Fruit fly (Drosophila melanogaster) whole organism: Measurements from ENCODE around the gene CG32537.

Source experiments
- CG8478 ChIP-seq: fragments of >200 bp; optimal IDR thresholded peaks from 2 replicates; lab custom pipeline; 2018; ENCODE audit warnings: inconsistent platforms
- Dll ChIP-seq: fragments of >200 bp; optimal IDR thresholded peaks from 2 replicates; lab custom pipeline; 2017
- EcR ChIP-seq, 2 experiments: fragments of >200 bp; optimal IDR thresholded peaks; 2 replicates each; lab custom pipeline; 2017; ENCODE audit warnings: missing biosample characterization in 2 of 2, missing genetic modification characterization in 2 of 2, missing genetic modification reagents in 2 of 2
- pan ChIP-seq: fragments of >200 bp; optimal IDR thresholded peaks from 2 replicates; lab custom pipeline; 2017
- psq ChIP-seq: fragments of >200 bp; optimal IDR thresholded peaks from 2 replicates; lab custom pipeline; 2017
- usp ChIP-seq: fragments of >200 bp; optimal IDR thresholded peaks from 2 replicates; lab custom pipeline; 2017; ENCODE audit warnings: missing biosample characterization, missing genetic modification characterization, mixed read lengths

CG32537 gene

DNA sequence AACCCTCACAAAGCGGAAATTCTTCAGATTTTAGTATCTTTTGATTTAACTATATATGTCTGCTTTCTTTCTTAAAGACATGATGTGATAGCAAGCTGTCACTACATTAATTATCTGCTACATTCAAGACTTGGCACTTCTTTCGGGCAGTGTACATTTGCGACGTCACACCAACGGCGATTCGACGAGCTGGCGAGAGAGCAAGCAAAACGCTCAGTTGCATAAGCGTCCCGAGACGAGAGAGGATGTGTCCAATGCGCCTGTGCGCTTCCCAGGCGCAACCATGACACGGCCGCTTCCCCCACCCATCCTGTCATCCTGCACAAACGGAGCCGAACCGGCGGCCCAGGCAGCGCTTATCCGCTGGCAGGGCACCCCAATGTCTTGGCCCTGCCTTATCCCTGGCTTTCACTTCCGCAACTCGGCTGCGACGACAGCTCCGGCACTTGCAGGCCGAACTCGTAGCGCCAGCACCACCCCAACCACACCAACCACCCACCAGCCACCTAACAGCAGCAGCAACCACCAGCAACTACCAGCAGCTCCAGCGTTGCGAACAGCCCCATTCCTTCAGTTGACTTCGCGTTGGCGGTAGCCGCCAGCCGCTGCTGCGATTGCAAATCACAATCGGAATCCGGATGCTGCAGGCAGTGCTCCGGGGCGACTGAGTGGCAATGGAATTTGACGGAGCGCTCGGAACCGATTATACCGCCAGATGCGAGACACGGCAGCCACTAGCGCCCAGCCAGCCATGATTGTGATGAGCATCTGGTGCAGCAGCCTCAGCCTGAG, 27.7 kb downstream of the CG32537 start, which contains the start of gene Hs3st-B:
Hs3st-B (plus strand) TSS at position 214 of the 792 bp plus-strand sequence.
- TF ChIP-seq usp (GFP tag; lab: Kevin White, UChicago): no peak
- TF ChIP-seq Dll: no peak
- TF ChIP-seq psq: no peak

DNA sequence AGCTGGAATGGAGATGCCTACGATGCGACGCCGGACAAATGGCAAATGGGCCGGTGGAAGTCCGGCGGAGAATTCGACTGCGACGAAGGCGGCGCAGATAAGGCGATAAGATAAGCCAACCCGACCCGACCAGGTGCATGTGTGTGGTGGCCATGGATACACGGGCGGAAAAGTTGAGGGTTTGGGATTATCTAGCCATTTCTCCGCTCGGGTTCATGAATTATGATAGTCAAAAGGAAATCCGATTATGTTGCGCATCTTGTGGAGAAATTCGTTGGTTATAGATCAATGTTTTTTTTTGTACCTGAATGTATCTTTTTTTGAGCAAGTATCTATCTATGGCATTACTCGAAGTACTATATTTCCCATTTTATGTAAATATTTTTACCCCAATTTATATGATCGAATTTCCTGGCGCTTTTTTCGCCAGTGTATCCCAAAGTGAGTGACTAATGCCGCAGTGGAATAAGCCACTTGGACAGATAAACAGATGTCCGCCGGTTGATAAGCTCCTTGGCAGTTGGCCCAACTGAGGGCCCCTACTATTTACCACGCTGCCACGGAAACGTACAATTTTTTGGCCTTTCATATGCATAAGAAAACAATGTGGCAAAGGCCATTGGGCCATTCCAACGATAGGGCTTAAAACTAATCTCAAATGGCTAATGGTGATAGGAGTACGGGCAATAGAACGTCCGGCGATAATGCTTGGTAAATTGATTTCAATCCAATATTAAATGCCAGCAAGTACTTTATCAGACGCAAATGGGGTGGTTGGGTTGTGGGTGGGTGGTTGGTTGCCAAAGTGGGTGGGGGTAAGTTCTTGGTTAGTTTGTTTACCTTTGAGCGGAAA, 28.9 kb downstream of the CG32537 start, which contains the start of gene CG7992:
CG7992 (minus strand) TSS at position 51 of the 853 bp plus-strand sequence.
- TF ChIP-seq psq (no peak), CG8478 (lab: Kevin White, UChicago) (no peak)

DNA sequence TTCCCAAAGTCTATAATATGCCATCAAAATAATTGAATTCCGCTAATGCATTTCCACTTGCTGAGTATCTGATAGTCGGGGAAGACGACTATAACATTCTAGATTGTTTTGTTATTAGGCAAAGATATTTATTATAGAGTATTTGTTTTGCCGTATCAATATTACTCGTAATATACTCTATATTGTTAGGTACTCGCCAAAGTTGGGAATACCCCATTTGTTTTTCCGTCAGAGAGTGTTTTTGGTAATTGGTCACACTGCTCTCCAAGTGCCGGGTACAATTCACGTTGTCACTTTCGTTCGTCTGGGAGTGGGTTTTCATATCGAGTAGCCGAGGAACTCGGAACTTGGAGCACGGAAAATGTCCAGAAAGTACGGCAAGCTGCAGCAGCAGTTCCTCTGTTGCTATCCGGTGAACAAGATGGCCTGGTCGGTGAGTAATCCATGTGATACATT, 32.9 kb downstream of the CG32537 start, which contains the start of gene CG7889:
CG7889 (plus strand) TSS at position 253 of the 456 bp plus-strand sequence.
- TF ChIP-seq usp (GFP tag; lab: Kevin White, UChicago): no peak
- TF ChIP-seq Dll: no peak
- TF ChIP-seq CG8478 (lab: Kevin White, UChicago): no peak
- TF ChIP-seq psq: no peak
- TF ChIP-seq pan (lab: Kevin White, UChicago): no peak
- TF ChIP-seq EcR (GFP tag; optimal IDR thresholded peaks at IDR 0.05; lab: Kevin White, UChicago): no peak

DNA sequence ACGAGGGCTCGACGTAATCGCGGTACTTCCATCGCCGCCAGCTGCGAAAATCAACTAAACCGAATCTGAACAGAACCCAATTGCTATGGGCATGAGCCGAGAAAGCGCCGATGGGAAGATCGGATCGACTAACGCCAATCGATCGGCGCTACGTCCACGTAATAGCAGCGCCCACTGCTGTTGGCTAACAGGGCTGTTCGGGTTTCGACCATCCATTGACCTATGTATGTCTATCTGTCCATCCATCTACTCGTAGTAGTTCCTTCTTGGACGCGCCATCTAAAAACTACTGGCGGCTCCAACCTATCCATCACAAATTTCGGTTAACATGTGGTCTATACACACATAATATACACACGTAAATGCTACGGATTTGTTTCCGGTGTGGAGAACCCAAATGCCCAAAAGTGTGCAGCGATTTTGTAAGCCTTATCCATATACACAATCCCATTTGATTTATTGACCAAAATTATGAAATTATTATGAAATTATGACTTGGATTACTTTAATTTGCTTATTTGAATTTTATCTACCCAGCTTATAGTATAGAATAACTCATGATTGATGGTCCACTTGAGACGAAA, 34.5 kb downstream of the CG32537 start, which contains the start of gene CG14196:
CG14196 (minus strand) TSS at position 51 of the 584 bp plus-strand sequence.
- TF ChIP-seq pan (lab: Kevin White, UChicago) (no peak), Dll (no peak), EcR (GFP tag; optimal IDR thresholded peaks at IDR 0.05; lab: Kevin White, UChicago) (no peak), psq (no peak), CG8478 (lab: Kevin White, UChicago) (no peak), usp (GFP tag; lab: Kevin White, UChicago) (no peak)

DNA sequence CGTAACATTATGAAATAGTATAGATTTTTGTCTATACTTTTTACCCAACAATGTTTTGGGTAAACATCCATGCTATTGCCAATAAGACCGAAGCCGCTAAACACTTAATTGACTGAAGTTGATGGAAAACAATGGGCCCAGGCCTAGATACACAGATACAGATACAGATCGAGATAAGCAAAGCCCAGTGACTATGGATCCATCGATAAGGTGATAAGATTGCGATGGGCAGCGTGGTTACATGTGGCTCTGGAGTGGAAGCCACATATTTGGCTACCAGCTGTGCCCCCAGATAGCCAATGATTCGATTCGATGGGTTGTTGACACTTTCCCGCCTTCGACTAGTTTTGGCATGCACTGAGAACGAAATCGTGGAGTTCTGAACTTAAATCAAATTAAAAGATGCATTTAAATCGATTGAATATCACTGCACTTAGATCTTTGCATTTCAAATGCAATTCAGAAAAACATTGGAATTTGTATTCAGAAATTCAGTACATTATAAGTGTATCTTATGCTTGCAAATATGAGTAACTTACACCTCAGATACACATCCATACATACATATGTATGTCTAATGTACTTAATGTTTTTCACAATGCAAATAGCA, 36.0 kb downstream of the CG32537 start:
- TF ChIP-seq psq (no peak), EcR (GFP tag; optimal IDR thresholded peaks at IDR 0.05; lab: Kevin White, UChicago) (no peak), usp (GFP tag; lab: Kevin White, UChicago) (no peak), Dll (no peak), pan (lab: Kevin White, UChicago) (no peak), CG8478 (lab: Kevin White, UChicago) (no peak)

DNA sequence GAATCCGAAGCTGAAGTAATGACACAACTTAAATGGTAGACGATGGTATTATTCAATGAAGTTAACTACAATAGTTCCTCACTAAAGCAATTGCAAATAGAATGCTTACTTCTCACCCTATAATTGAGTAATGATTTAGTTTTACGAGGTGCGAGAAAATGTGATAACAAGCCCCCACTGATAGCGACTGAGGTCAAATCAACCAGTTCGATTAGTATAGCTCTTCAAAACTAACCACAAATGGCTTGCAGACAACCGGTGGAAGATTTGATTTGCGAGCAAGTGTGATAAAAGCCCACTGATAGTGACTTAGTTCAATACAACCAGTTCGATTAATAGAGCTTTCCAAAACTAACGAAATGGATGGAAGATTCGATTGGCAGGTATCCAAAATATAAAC, 37.0 kb downstream of the CG32537 start:
- TF ChIP-seq psq: no peak
- TF ChIP-seq EcR (GFP tag; optimal IDR thresholded peaks at IDR 0.05; lab: Kevin White, UChicago): no peak
- TF ChIP-seq usp (GFP tag; lab: Kevin White, UChicago): no peak
- no peak for TF ChIP-seq pan (lab: Kevin White, UChicago)
- TF ChIP-seq CG8478 (lab: Kevin White, UChicago): no peak
- TF ChIP-seq Dll: no peak

DNA sequence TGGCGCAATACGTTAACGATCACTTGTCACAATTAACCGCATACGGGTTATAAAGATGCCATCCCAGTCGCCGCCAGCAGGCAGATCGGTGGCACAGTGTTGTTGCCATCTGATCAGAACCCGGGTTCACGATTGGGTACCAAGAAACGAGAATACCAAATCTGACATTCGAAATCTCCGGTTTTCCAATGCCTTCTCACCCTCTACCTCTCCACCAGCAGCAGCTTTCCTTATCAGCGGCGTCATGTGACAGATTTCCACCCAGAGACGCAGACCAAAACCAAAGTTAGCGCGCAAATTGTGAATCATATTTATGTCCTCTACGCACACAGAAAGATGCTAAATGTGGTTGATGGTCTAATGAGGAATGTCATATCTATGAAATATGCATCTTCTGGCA, 37.7 kb downstream of the CG32537 start:
- no peak for TF ChIP-seq psq
- no peak for TF ChIP-seq Dll
- TF ChIP-seq EcR (GFP tag; optimal IDR thresholded peaks at IDR 0.05; lab: Kevin White, UChicago): no peak
- TF ChIP-seq CG8478 (lab: Kevin White, UChicago): no peak
- no peak for TF ChIP-seq usp (GFP tag; lab: Kevin White, UChicago)
- TF ChIP-seq pan (lab: Kevin White, UChicago): no peak

DNA sequence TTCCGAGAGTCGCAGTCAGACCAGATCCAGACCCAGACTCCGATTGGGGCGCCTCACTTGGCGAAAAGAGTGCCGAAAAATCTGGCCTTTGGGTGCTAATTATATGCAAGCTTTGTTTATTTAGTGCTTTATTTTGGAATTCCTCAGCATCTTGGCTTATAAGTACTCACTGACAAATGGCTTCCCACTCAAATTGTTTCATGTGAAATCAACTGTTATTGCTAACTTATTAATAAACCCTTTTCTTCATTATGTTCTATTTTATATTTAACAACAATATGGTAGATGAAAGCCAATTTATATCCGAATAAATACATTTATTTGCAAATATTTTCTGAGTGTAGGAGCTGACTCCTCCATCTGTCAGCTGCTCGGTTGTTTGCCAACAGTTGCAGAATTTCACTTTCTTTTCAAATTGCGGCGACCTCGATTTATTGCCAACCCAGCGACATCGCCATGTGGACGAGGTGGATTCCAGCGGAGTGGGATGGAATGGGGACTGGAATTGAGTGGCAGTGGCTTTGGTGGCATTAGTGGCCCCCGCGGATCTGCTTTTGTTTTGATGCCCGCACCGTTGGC, 46.4 kb downstream of the CG32537 start:
- no peak for TF ChIP-seq CG8478 (lab: Kevin White, UChicago)
- no peak for TF ChIP-seq EcR (GFP tag; optimal IDR thresholded peaks at IDR 0.05; lab: Kevin White, UChicago)
- TF ChIP-seq Dll: no peak
- TF ChIP-seq psq: no peak
- TF ChIP-seq usp (GFP tag; lab: Kevin White, UChicago): no peak
- no peak for TF ChIP-seq pan (lab: Kevin White, UChicago)

DNA sequence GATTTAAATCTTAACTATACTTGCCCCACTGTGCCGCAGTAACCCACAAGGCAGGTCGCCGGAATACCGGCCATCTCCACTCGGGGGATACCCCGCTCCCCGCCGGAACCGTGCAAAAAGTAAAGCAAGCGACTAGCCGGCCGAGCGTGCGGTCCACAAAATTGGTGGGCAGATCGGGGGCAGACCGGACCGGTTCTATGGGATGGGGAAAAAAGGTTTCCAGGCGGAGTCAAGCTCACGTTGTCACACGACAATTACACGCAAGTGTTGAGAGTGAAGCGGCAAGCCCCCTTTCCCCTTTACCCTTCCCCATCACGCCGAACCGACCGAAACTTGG, 51.1 kb downstream of the CG32537 start:
- TF ChIP-seq psq (no peak), pan (lab: Kevin White, UChicago) (no peak), Dll (no peak), EcR (GFP tag; optimal IDR thresholded peaks at IDR 0.05; lab: Kevin White, UChicago) (no peak), CG8478 (lab: Kevin White, UChicago) (no peak), usp (GFP tag; lab: Kevin White, UChicago) (no peak)

DNA sequence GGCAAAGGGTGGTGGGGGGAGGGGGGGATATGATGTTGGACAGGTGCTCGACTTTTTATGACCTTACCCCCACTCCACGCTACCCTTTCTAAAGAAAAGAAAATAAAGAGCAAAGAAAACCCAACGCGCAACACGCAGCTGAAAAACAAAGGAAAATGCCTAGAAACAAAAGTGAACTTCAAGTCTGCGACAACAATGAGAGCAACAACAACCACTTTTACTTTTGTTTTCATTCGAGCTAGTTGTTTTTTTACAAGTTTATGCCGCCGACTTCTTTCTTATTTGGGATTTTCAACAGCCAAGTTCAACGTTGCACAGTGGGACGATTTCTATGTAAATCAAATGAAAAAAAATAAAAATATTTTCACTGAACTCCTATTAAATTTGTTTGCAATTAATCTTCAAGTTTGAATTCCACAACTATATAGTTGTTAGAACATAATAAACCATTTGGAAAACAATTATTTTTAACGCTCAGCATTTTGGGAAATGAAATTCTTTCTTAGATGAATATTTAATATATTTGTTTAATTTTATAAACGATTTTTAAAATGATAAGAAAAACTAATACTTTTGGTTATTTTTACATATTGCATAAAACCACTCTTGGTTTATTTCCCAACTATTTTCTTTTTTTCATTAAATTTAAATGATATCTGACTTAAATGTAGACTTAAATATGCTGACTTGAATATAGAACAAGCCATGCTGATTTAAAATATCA, 51.6 kb downstream of the CG32537 start:
- TF ChIP-seq usp (GFP tag; lab: Kevin White, UChicago) (no peak), pan (lab: Kevin White, UChicago) (no peak), psq (no peak), EcR (GFP tag; optimal IDR thresholded peaks at IDR 0.05; lab: Kevin White, UChicago) (no peak), CG8478 (lab: Kevin White, UChicago) (no peak), Dll (no peak)
